Worm (Caenorhabditis elegans): Measurements from ENCODE around the gene wdr-31.

Gene wdr-31

ce11 chrII:2741405-2741804 lies 6.3 kb upstream of the wdr-31 start:
- TF ChIP-seq lin-39 (tag; optimal IDR thresholded peaks at IDR 0.05) (no peak), ama-1 (optimal IDR thresholded peaks at IDR 0.05) (no peak), lin-13 (GFP tag; optimal IDR thresholded peaks at IDR 0.05) (no peak), Y55F3AM.14 (GFP tag; optimal IDR thresholded peaks at IDR 0.05) (no peak), nhr-21 (tag; optimal IDR thresholded peaks at IDR 0.05) (no peak), unc-39 (tag; optimal IDR thresholded peaks at IDR 0.05) (no peak), nhr-10 (tag; optimal IDR thresholded peaks at IDR 0.05) (no peak), blmp-1 (tag; optimal IDR thresholded peaks at IDR 0.05; ENCODE audit: insufficient read depth) (no peak), sma-9 (GFP tag; optimal IDR thresholded peaks at IDR 0.05) (no peak), sma-9 (tag; optimal IDR thresholded peaks at IDR 0.05) (no peak), zag-1 (tag; optimal IDR thresholded peaks at IDR 0.05) (no peak), gmeb-1 (tag; optimal IDR thresholded peaks at IDR 0.05) (no peak), sma-3 (GFP tag; optimal IDR thresholded peaks at IDR 0.05) (no peak), nhr-25 (tag; optimal IDR thresholded peaks at IDR 0.05) (no peak), fos-1 (tag; optimal IDR thresholded peaks at IDR 0.05) (no peak), unc-55 (GFP tag; optimal IDR thresholded peaks at IDR 0.05) (no peak), elt-3 (tag; optimal IDR thresholded peaks at IDR 0.05) (no peak), R02D3.7 (tag; optimal IDR thresholded peaks at IDR 0.05) (no peak), nhr-11 (tag; optimal IDR thresholded peaks at IDR 0.05) (no peak), peb-1 (tag; optimal IDR thresholded peaks at IDR 0.05) (no peak)

ce11 chrII:2739619-2740018 lies 4.5 kb upstream of the wdr-31 start, which contains the start of gene T05A8.6:
Gene T05A8.6 (minus strand): TSS chrII:2739719.
- no peak for TF ChIP-seq aly-2 (tag; optimal IDR thresholded peaks at IDR 0.05)
- no peak for TF ChIP-seq lin-13 (GFP tag; optimal IDR thresholded peaks at IDR 0.05)
- TF ChIP-seq sma-9 (GFP tag; optimal IDR thresholded peaks at IDR 0.05), result no peak
- TF ChIP-seq sma-9 (tag; optimal IDR thresholded peaks at IDR 0.05), result no peak
- no peak for TF ChIP-seq ceh-82 (tag; optimal IDR thresholded peaks at IDR 0.05)
- no peak for TF ChIP-seq C34F6.9 (tag; optimal IDR thresholded peaks at IDR 0.05)
- no peak for TF ChIP-seq unc-55 (GFP tag; optimal IDR thresholded peaks at IDR 0.05)

- TF ChIP-seq Y55F3AM.14 (GFP tag; optimal IDR thresholded peaks at IDR 0.05), result no peak
- TF ChIP-seq nhr-10 (tag; optimal IDR thresholded peaks at IDR 0.05), result no peak
- no peak for TF ChIP-seq unc-55 (GFP tag; optimal IDR thresholded peaks at IDR 0.05)
- TF ChIP-seq lin-13 (GFP tag; optimal IDR thresholded peaks at IDR 0.05), result no peak
- no peak for TF ChIP-seq unc-62 (GFP tag; optimal IDR thresholded peaks at IDR 0.05)
- no peak for TF ChIP-seq lsy-2 (tag; optimal IDR thresholded peaks at IDR 0.05)
Measured at ce11 chrII:2736938-2737337, 1.8 kb upstream of the wdr-31 start.

- TF ChIP-seq unc-62 (GFP tag; optimal IDR thresholded peaks at IDR 0.05) (no peak), zag-1 (tag; optimal IDR thresholded peaks at IDR 0.05) (no peak), nhr-12 (tag; optimal IDR thresholded peaks at IDR 0.05) (no peak), nhr-129 (tag; optimal IDR thresholded peaks at IDR 0.05) (no peak), R02D3.7 (tag; optimal IDR thresholded peaks at IDR 0.05) (no peak), mab-5 (tag; optimal IDR thresholded peaks at IDR 0.05) (no peak), lin-39 (tag; optimal IDR thresholded peaks at IDR 0.05) (no peak), nhr-77 (tag; optimal IDR thresholded peaks at IDR 0.05) (no peak), snpc-4 (tag; optimal IDR thresholded peaks at IDR 0.05) (no peak), gmeb-1 (tag; optimal IDR thresholded peaks at IDR 0.05) (no peak), elt-3 (tag; optimal IDR thresholded peaks at IDR 0.05) (no peak), ZK546.5 (tag; optimal IDR thresholded peaks at IDR 0.05) (no peak), sma-9 (GFP tag; optimal IDR thresholded peaks at IDR 0.05) (no peak), sma-9 (tag; optimal IDR thresholded peaks at IDR 0.05) (no peak), elt-1 (tag; optimal IDR thresholded peaks at IDR 0.05) (no peak)
Measured at ce11 chrII:2736156-2736728, 1.1 kb upstream of the wdr-31 start, which contains the start of gene T05A8.8. Gene T05A8.8 (plus strand): TSS chrII:2736678.

ce11 chrII:2735644-2736043 lies 552 bp upstream of the wdr-31 start:
- no peak for TF ChIP-seq peb-1 (tag; optimal IDR thresholded peaks at IDR 0.05)
- TF ChIP-seq fos-1 (tag; optimal IDR thresholded peaks at IDR 0.05), result no peak
- no peak for TF ChIP-seq mbf-1 (tag; optimal IDR thresholded peaks at IDR 0.05)
- no peak for TF ChIP-seq ZK546.5 (tag; optimal IDR thresholded peaks at IDR 0.05)
- no peak for TF ChIP-seq R02D3.7 (tag; optimal IDR thresholded peaks at IDR 0.05)
- TF ChIP-seq snpc-4 (tag; optimal IDR thresholded peaks at IDR 0.05), result no peak
- no peak for TF ChIP-seq lin-39 (tag; optimal IDR thresholded peaks at IDR 0.05)
- no peak for TF ChIP-seq ztf-1 (GFP tag; conservative IDR thresholded peaks at IDR 0.05)
- no peak for TF ChIP-seq unc-39 (tag; optimal IDR thresholded peaks at IDR 0.05)
- no peak for TF ChIP-seq Y55F3AM.14 (GFP tag; optimal IDR thresholded peaks at IDR 0.05)

Data from whole organism, L2 larva.